Fruit fly (Drosophila melanogaster): ENCODE results near the gene CG31301.

The CG31301 gene

dm6 chr3R:15356152-15356551 is 10.1 kb downstream of the CG31301 start:
- no peak for TF ChIP-seq tgo (GFP tag; IDR thresholded peaks at IDR 0.05)
- TF ChIP-seq CG33213 (GFP tag; optimal IDR thresholded peaks at IDR 0.05): no peak
- TF ChIP-seq emc (GFP tag; optimal IDR thresholded peaks at IDR 0.05): no peak
- TF ChIP-seq Spps (tag; optimal IDR thresholded peaks at IDR 0.05): no peak
- TF ChIP-seq tap (tag; optimal IDR thresholded peaks at IDR 0.05): no peak
- TF ChIP-seq kay (GFP tag; optimal IDR thresholded peaks at IDR 0.05): no peak
- no peak for TF ChIP-seq Kr (GFP tag; optimal IDR thresholded peaks at IDR 0.05)
- TF ChIP-seq CG4730 (GFP tag; IDR thresholded peaks at IDR 0.05): no peak
- TF ChIP-seq Gug (GFP tag; IDR thresholded peaks at IDR 0.05): no peak
- TF ChIP-seq her (GFP tag; optimal IDR thresholded peaks at IDR 0.05): no peak
- TF ChIP-seq caup (GFP tag; optimal IDR thresholded peaks at IDR 0.05; ENCODE audit: severe bottlenecking): no peak
- TF ChIP-seq Nf-YA (GFP tag; IDR thresholded peaks at IDR 0.05): no peak
- no peak for TF ChIP-seq lov (optimal IDR thresholded peaks at IDR 0.05)
- TF ChIP-seq lov (GFP tag; IDR thresholded peaks at IDR 0.05): 0 out of 3 replicates have a peak, but pooled peaks have one; percentile 22
- TF ChIP-seq klu (GFP tag; IDR thresholded peaks at IDR 0.05): no peak
- TF ChIP-seq HLHmδ (GFP tag; optimal IDR thresholded peaks at IDR 0.05): no peak
- TF ChIP-seq gcm2 (GFP tag; optimal IDR thresholded peaks at IDR 0.05): no peak
- 0 out of 2 replicates have a peak, but pooled peaks have one; percentile 5 for TF ChIP-seq amos (GFP tag; IDR thresholded peaks at IDR 0.05; ENCODE audit: partially characterized antibody)

- TF ChIP-seq odd (GFP tag; optimal IDR thresholded peaks at IDR 0.05) (peak; percentile 70), dan (GFP tag; IDR thresholded peaks at IDR 0.05) (peak; percentile 57), CG14710 (tag; optimal IDR thresholded peaks at IDR 0.05) (peak; percentile 91), CG10431 (GFP tag; optimal IDR thresholded peaks at IDR 0.05) (peak; percentile 46), Mad (GFP tag; optimal IDR thresholded peaks at IDR 0.05) (peak; percentile 48), lab (GFP tag; optimal IDR thresholded peaks at IDR 0.05) (no peak), pnt (GFP tag; optimal IDR thresholded peaks at IDR 0.05) (peak; percentile 41), aop (GFP tag; IDR thresholded peaks at IDR 0.05) (peak; percentile 97), CG3407 (GFP tag; optimal IDR thresholded peaks at IDR 0.05) (peak; percentile 58), CG18476 (GFP tag; optimal IDR thresholded peaks at IDR 0.05) (peak; percentile 64), ab (GFP tag; optimal IDR thresholded peaks at IDR 0.05) (no peak), gsb (GFP tag; IDR thresholded peaks at IDR 0.05) (no peak; the same call in 1 of the 2 replicates), CG11723 (GFP tag; optimal IDR thresholded peaks at IDR 0.05) (peak; percentile 67), Hr78 (GFP tag; optimal IDR thresholded peaks at IDR 0.05) (no peak), oc (tag; optimal IDR thresholded peaks at IDR 0.05) (no peak), CG15269 (tag; optimal IDR thresholded peaks at IDR 0.05) (peak; percentile 85), chn (GFP tag; optimal IDR thresholded peaks at IDR 0.05) (peak; percentile 61), bcd (GFP tag; optimal IDR thresholded peaks at IDR 0.05) (peak; percentile 86), E2f2 (GFP tag; IDR thresholded peaks at IDR 0.05) (peak; percentile 60), Nf-YC (tag; optimal IDR thresholded peaks at IDR 0.05) (peak; percentile 87), pum (GFP tag; optimal IDR thresholded peaks at IDR 0.05) (peak; percentile 9), tll (GFP tag; optimal IDR thresholded peaks at IDR 0.05) (peak in 1 of 2 experiments; percentile 10), onecut (GFP tag; IDR thresholded peaks at IDR 0.05) (peak; percentile 49), Max (GFP tag; optimal IDR thresholded peaks at IDR 0.05) (peak; percentile 89), CG8478 (optimal IDR thresholded peaks at IDR 0.05) (peak; percentile 77), nerfin-2 (GFP tag; IDR thresholded peaks at IDR 0.05; ENCODE audit: partially characterized antibody) (no peak), CG11093 (GFP tag; IDR thresholded peaks at IDR 0.05) (peak; percentile 73; the same call in 2 of the 3 replicates), nerfin-1 (tag; optimal IDR thresholded peaks at IDR 0.05) (peak; percentile 79), CHES-1-like (GFP tag; optimal IDR thresholded peaks at IDR 0.05) (peak; percentile 5), cwo (GFP tag; optimal IDR thresholded peaks at IDR 0.05) (peak; percentile 79), CG7372 (GFP tag; IDR thresholded peaks at IDR 0.05) (peak; percentile 84)
These were observed 10.8 kb downstream of the CG31301 start, which contains the start of the genes Atg4b and Hibch for dm6 chr3R:15356645-15357431. Gene Atg4b, minus strand, starts transcription at chr3R:15356924. Gene Hibch, plus strand, starts transcription at chr3R:15357229.
